Fruit fly (Drosophila melanogaster) whole organism, embryonic: ENCODE measurements around the gene Jhbp1.
A peak's percentile ranks its signal among the peaks of the same experiment; 100 is the strongest.

Source experiments
- Antp ChIP-seq: fragments of 200-800 bp; sonication (Bioruptor generic); optimal IDR thresholded peaks from 3 replicates; lab custom pipeline; 2016; ENCODE audit warnings: missing biosample characterization, missing genetic modification characterization
- Atf3 ChIP-seq: fragments of 200-800 bp; sonication (Bioruptor generic); optimal IDR thresholded peaks from 3 replicates; lab custom pipeline; 2016; ENCODE audit warnings: missing biosample characterization, missing genetic modification characterization
- B-H1 ChIP-seq: fragments of 200-800 bp; sonication (Bioruptor generic); IDR thresholded peaks from 3 replicates; pipeline ENCODE4 v1.3.6; 2022; ENCODE audit warnings: missing biosample characterization, missing genetic modification characterization
- BEAF-32 ChIP-seq: fragments of 200-800 bp; sonication (Bioruptor generic); optimal IDR thresholded peaks from 3 replicates; lab custom pipeline; 2017; ENCODE audit warnings: missing biosample characterization, missing genetic modification characterization, mild to moderate bottlenecking, moderate library complexity, missing genetic modification reagents
- CG10267 ChIP-seq: fragments of 200-800 bp; sonication (Bioruptor generic); optimal IDR thresholded peaks from 2 replicates; lab custom pipeline; 2018; ENCODE audit warnings: missing biosample characterization, mild to moderate bottlenecking, missing genetic modification characterization, moderate library complexity
- CG10274 ChIP-seq: fragments of 200-800 bp; sonication (Bioruptor generic); optimal IDR thresholded peaks from 3 replicates; lab custom pipeline; 2017; ENCODE audit warnings: missing biosample characterization, mild to moderate bottlenecking, missing genetic modification characterization
- CG11085 ChIP-seq: fragments of 200-800 bp; sonication (Bioruptor generic); IDR thresholded peaks from 2 replicates; pipeline ENCODE4 v1.3.6; 2022; ENCODE audit warnings: missing biosample characterization, missing genetic modification characterization
- CG13624 ChIP-seq: fragments of 200-800 bp; sonication (Bioruptor generic); optimal IDR thresholded peaks from 2 replicates; lab custom pipeline; 2016; ENCODE audit warnings: missing biosample characterization, missing genetic modification characterization
- CG1529 ChIP-seq: fragments of 200-800 bp; sonication (Bioruptor generic); optimal IDR thresholded peaks from 3 replicates; lab custom pipeline; 2018; ENCODE audit warnings: missing biosample characterization, missing genetic modification characterization
- CG15696 ChIP-seq: fragments of 200-800 bp; sonication (Bioruptor generic); optimal IDR thresholded peaks from 2 replicates; lab custom pipeline; 2019; ENCODE audit warnings: missing biosample characterization, mild to moderate bottlenecking, missing genetic modification characterization, moderate library complexity
- CG3065 ChIP-seq: fragments of 200-800 bp; sonication (Bioruptor generic); optimal IDR thresholded peaks from 2 replicates; lab custom pipeline; 2016; ENCODE audit warnings: missing biosample characterization, missing genetic modification characterization
- CG31365 ChIP-seq: fragments of 200-800 bp; sonication (Bioruptor generic); optimal IDR thresholded peaks from 2 replicates; lab custom pipeline; 2018; ENCODE audit warnings: missing biosample characterization, mild to moderate bottlenecking, missing genetic modification characterization
- CG32772 ChIP-seq: fragments of 200-800 bp; sonication (Bioruptor generic); IDR thresholded peaks from 2 replicates; pipeline ENCODE4 v1.3.6; 2022; ENCODE audit warnings: missing biosample characterization, missing genetic modification characterization
- CG34422 ChIP-seq: fragments of 200-800 bp; sonication (Bioruptor generic); IDR thresholded peaks from 3 replicates; pipeline ENCODE4 v1.3.6; 2022; ENCODE audit warnings: missing biosample characterization, missing genetic modification characterization
- CG3838 ChIP-seq: fragments of 200-800 bp; sonication (Bioruptor generic); optimal IDR thresholded peaks from 3 replicates; lab custom pipeline; 2016; ENCODE audit warnings: missing biosample characterization, missing genetic modification characterization
- CG4360 ChIP-seq: fragments of 200-800 bp; sonication (Bioruptor generic); IDR thresholded peaks from 2 replicates; pipeline ENCODE4 v1.3.6; 2022; ENCODE audit warnings: missing biosample characterization, missing genetic modification characterization
- CG7839 ChIP-seq: fragments of 200-800 bp; sonication (Bioruptor generic); optimal IDR thresholded peaks from 3 replicates; lab custom pipeline; 2018; ENCODE audit warnings: missing biosample characterization, mild to moderate bottlenecking, missing genetic modification characterization, moderate library complexity
- CG8359 ChIP-seq: fragments of 200-800 bp; sonication (Bioruptor generic); optimal IDR thresholded peaks from 2 replicates; lab custom pipeline; 2017; ENCODE audit warnings: missing biosample characterization, mild to moderate bottlenecking, missing genetic modification characterization, borderline replicate concordance
- D ChIP-seq, 2 experiments: fragments of 200-800 bp in 1 of 2; fragments of >200 bp in 1 of 2; sonication (Bioruptor generic) in 1 of 2; optimal IDR thresholded peaks; 2 replicates in 1 of 2; 3 replicates in 1 of 2; lab custom pipeline; 2017; ENCODE audit warnings: mild to moderate bottlenecking in 1 of 2, missing biosample characterization in 1 of 2, missing genetic modification characterization in 1 of 2, missing genetic modification reagents in 1 of 2
- Dip2 ChIP-seq: fragments of 200-800 bp; sonication (Bioruptor generic); IDR thresholded peaks from 2 replicates; pipeline ENCODE4 v1.3.6; 2022; ENCODE audit warnings: missing biosample characterization, missing genetic modification characterization
- Dp ChIP-seq: fragments of 200-800 bp; sonication (Bioruptor generic); optimal IDR thresholded peaks from 2 replicates; lab custom pipeline; 2018; ENCODE audit warnings: missing biosample characterization, mild to moderate bottlenecking, missing genetic modification characterization, moderate library complexity
- Dref ChIP-seq: fragments of 200-800 bp; sonication (Bioruptor generic); IDR thresholded peaks from 2 replicates; pipeline ENCODE4 v1.3.6; 2022; ENCODE audit warnings: missing biosample characterization, missing genetic modification characterization
- ERR ChIP-seq: fragments of 200-800 bp; sonication (Bioruptor generic); optimal IDR thresholded peaks from 2 replicates; lab custom pipeline; 2016; ENCODE audit warnings: missing biosample characterization, missing genetic modification characterization
- HHEX ChIP-seq: fragments of 200-800 bp; sonication (Bioruptor generic); optimal IDR thresholded peaks from 3 replicates; lab custom pipeline; 2017; ENCODE audit warnings: missing biosample characterization, mild to moderate bottlenecking, missing genetic modification characterization, missing genetic modification reagents
- HmgZ ChIP-seq: fragments of 200-800 bp; sonication (Bioruptor generic); optimal IDR thresholded peaks from 2 replicates; lab custom pipeline; 2018; ENCODE audit warnings: missing biosample characterization, mild to moderate bottlenecking, missing genetic modification characterization
- Myb ChIP-seq: fragments of 200-800 bp; sonication (Bioruptor generic); optimal IDR thresholded peaks from 2 replicates; lab custom pipeline; 2016; ENCODE audit warnings: missing biosample characterization, missing genetic modification characterization
- NC2α ChIP-seq: fragments of 200-800 bp; sonication (Bioruptor generic); optimal IDR thresholded peaks from 2 replicates; lab custom pipeline; 2016; ENCODE audit warnings: missing biosample characterization, missing genetic modification characterization
- Nf-YA ChIP-seq: fragments of 200-800 bp; sonication (Bioruptor generic); IDR thresholded peaks from 2 replicates; pipeline ENCODE4 v1.3.6; 2022; ENCODE audit warnings: missing biosample characterization, missing genetic modification characterization
- Pdp1 ChIP-seq, 2 experiments: fragments of 200-800 bp; sonication (Bioruptor generic); optimal IDR thresholded peaks; 3 replicates each; lab custom pipeline; 2016; ENCODE audit warnings: missing biosample characterization in 2 of 2, missing genetic modification characterization in 2 of 2, mild to moderate bottlenecking in 1 of 2, moderate library complexity in 1 of 2
- Rx ChIP-seq: fragments of 200-800 bp; sonication (Bioruptor generic); IDR thresholded peaks from 2 replicates; pipeline ENCODE4 v1.3.6; 2022; ENCODE audit warnings: missing biosample characterization, missing genetic modification characterization
- Side ChIP-seq: fragments of 200-800 bp; sonication (Bioruptor generic); optimal IDR thresholded peaks from 2 replicates; lab custom pipeline; 2016; ENCODE audit warnings: missing biosample characterization, missing genetic modification characterization
- Sox102F ChIP-seq: fragments of 200-800 bp; sonication (Bioruptor generic); optimal IDR thresholded peaks from 2 replicates; lab custom pipeline; 2018; ENCODE audit warnings: missing biosample characterization, mild to moderate bottlenecking, missing genetic modification characterization, moderate library complexity
- Spps ChIP-seq: fragments of 200-800 bp; sonication (Bioruptor generic); optimal IDR thresholded peaks from 2 replicates; lab custom pipeline; 2018; ENCODE audit warnings: missing biosample characterization, mild to moderate bottlenecking, missing genetic modification characterization
- Xrp1 ChIP-seq: fragments of 200-800 bp; sonication (Bioruptor generic); IDR thresholded peaks from 2 replicates; pipeline ENCODE4 v1.3.6; 2022; ENCODE audit warnings: missing biosample characterization, missing genetic modification characterization
- bab2 ChIP-seq: fragments of 200-800 bp; sonication (Bioruptor generic); optimal IDR thresholded peaks from 2 replicates; lab custom pipeline; 2016; ENCODE audit warnings: missing biosample characterization, missing genetic modification characterization
- br ChIP-seq: fragments of >200 bp; optimal IDR thresholded peaks from 2 replicates; lab custom pipeline; 2017
- crp ChIP-seq, 2 experiments: fragments of 200-800 bp; sonication (Bioruptor generic); optimal IDR thresholded peaks; 2 replicates in 1 of 2; 3 replicates in 1 of 2; lab custom pipeline; 2017; ENCODE audit warnings: missing biosample characterization in 2 of 2, missing genetic modification characterization in 2 of 2, mild to moderate bottlenecking in 1 of 2, moderate library complexity in 1 of 2
- cwo ChIP-seq: fragments of 200-800 bp; sonication (Bioruptor generic); optimal IDR thresholded peaks from 3 replicates; lab custom pipeline; 2017; ENCODE audit warnings: missing biosample characterization, missing genetic modification characterization, mild to moderate bottlenecking, moderate library complexity, missing genetic modification reagents
- dimm ChIP-seq: fragments of 200-800 bp; sonication (Bioruptor generic); IDR thresholded peaks from 2 replicates; pipeline ENCODE4 v1.3.6; 2022; ENCODE audit warnings: missing biosample characterization, missing genetic modification characterization
- esg ChIP-seq: fragments of 200-800 bp; sonication (Bioruptor generic); conservative IDR thresholded peaks from 2 replicates; pipeline ENCODE4 v1.3.6; 2022; ENCODE audit warnings: missing biosample characterization, missing genetic modification characterization
- fru ChIP-seq: fragments of >200 bp; optimal IDR thresholded peaks from 2 replicates; lab custom pipeline; 2017
- gcm2 ChIP-seq: fragments of 200-800 bp; sonication (Bioruptor generic); optimal IDR thresholded peaks from 2 replicates; lab custom pipeline; 2016; ENCODE audit warnings: missing biosample characterization, missing genetic modification characterization
- gsb-n ChIP-seq: fragments of 200-800 bp; sonication (Bioruptor generic); optimal IDR thresholded peaks from 3 replicates; lab custom pipeline; 2018; ENCODE audit warnings: missing biosample characterization, mild to moderate bottlenecking, missing genetic modification characterization
- hbn ChIP-seq: fragments of 200-800 bp; sonication (Bioruptor generic); IDR thresholded peaks from 2 replicates; pipeline ENCODE4 v1.3.6; 2022; ENCODE audit warnings: missing biosample characterization, missing genetic modification characterization; ENCODE audit not compliant: partially characterized antibody
- inv ChIP-seq: fragments of 200-800 bp; sonication (Bioruptor generic); IDR thresholded peaks from 2 replicates; pipeline ENCODE4 v1.3.6; 2022; ENCODE audit warnings: missing biosample characterization, missing genetic modification characterization; ENCODE audit not compliant: partially characterized antibody
- lilli ChIP-seq: fragments of 200-800 bp; sonication (Bioruptor generic); optimal IDR thresholded peaks from 3 replicates; lab custom pipeline; 2016; ENCODE audit warnings: missing biosample characterization, missing genetic modification characterization
- lmd ChIP-seq: fragments of 200-800 bp; sonication (Bioruptor generic); IDR thresholded peaks from 2 replicates; pipeline ENCODE4 v1.3.6; 2022; ENCODE audit warnings: missing biosample characterization, missing genetic modification characterization
- slou ChIP-seq: fragments of 200-800 bp; sonication (Bioruptor generic); optimal IDR thresholded peaks from 3 replicates; lab custom pipeline; 2016; ENCODE audit warnings: missing biosample characterization, missing genetic modification characterization
- tio ChIP-seq: fragments of 200-800 bp; sonication (Bioruptor generic); optimal IDR thresholded peaks from 2 replicates; lab custom pipeline; 2017; ENCODE audit warnings: missing biosample characterization, missing genetic modification characterization, inconsistent platforms
- tna ChIP-seq: fragments of 200-800 bp; sonication (Bioruptor generic); IDR thresholded peaks from 2 replicates; pipeline ENCODE4 v1.3.6; 2022; ENCODE audit warnings: missing biosample characterization, missing genetic modification characterization; ENCODE audit not compliant: partially characterized antibody
- toy ChIP-seq: fragments of 200-800 bp; sonication (Bioruptor generic); IDR thresholded peaks from 2 replicates; pipeline ENCODE4 v1.3.6; 2022; ENCODE audit warnings: missing biosample characterization, missing genetic modification characterization

Gene Jhbp1

dm6 chr3R:5010153-5010552 lies 44.9 kb downstream of the Jhbp1 start (continued):
- peak; percentile 85 for TF ChIP-seq CG13624 (GFP tag; lab: Kevin White, UChicago)
- TF ChIP-seq NC2α (GFP tag; lab: Kevin White, UChicago), result peak; percentile 69
- TF ChIP-seq B-H1 (GFP tag; lab: Robert Waterston, UW), result peak; percentile 84
- TF ChIP-seq hbn (GFP tag; lab: Robert Waterston, UW), result no peak
- peak; percentile 65 for TF ChIP-seq CG11085 (GFP tag; lab: Robert Waterston, UW)
- TF ChIP-seq CG1529, result peak; percentile 89
- peak; percentile 94 for TF ChIP-seq Xrp1 (GFP tag; lab: Robert Waterston, UW)
- peak; percentile 55; the same call in 1 of the 2 replicates for TF ChIP-seq toy (GFP tag; lab: Robert Waterston, UW)
- no peak for TF ChIP-seq Dp (GFP tag; lab: Kevin White, UChicago)
- peak; percentile 85 for TF ChIP-seq lilli
- TF ChIP-seq CG4360 (GFP tag; lab: Robert Waterston, UW), result peak; percentile 67
- TF ChIP-seq CG3065, result peak; percentile 78
- TF ChIP-seq inv (GFP tag; lab: Robert Waterston, UW), result no peak
- peak; percentile 88 for TF ChIP-seq gsb-n (tag; lab: Kevin White, UChicago)
- no peak for TF ChIP-seq D (optimal IDR thresholded peaks at IDR 0.05; lab: Kevin White, UChicago)
- TF ChIP-seq D (GFP tag; optimal IDR thresholded peaks at IDR 0.05; lab: Kevin White, UChicago), result peak; percentile 91
- no peak for TF ChIP-seq fru (lab: Kevin White, UChicago)
- no peak for TF ChIP-seq BEAF-32
- TF ChIP-seq Antp (GFP tag; lab: Kevin White, UChicago), result peak; percentile 88
- TF ChIP-seq Atf3, result peak; percentile 72
- no peak for TF ChIP-seq tna
- peak; percentile 94 for TF ChIP-seq CG7839 (tag; lab: Kevin White, UChicago)
- peak; percentile 83 for TF ChIP-seq dimm (GFP tag; lab: Robert Waterston, UW)
- peak; percentile 87 to 88 for TF ChIP-seq Pdp1 (GFP tag; optimal IDR thresholded peaks at IDR 0.05; lab: Kevin White, UChicago)
- peak; percentile 90 for TF ChIP-seq esg (GFP tag; lab: Robert Waterston, UW)
- peak; percentile 67 for TF ChIP-seq ERR (GFP tag; lab: Kevin White, UChicago)
- peak; percentile 59 for TF ChIP-seq CG31365 (tag; lab: Kevin White, UChicago)
- TF ChIP-seq Spps (tag; lab: Kevin White, UChicago), result peak; percentile 82
- peak; percentile 80 for TF ChIP-seq Myb
- peak; percentile 75 for TF ChIP-seq HmgZ
- peak; percentile 92 for TF ChIP-seq lmd (GFP tag; lab: Robert Waterston, UW)
- TF ChIP-seq br (lab: Kevin White, UChicago), result no peak
- peak; percentile 81 for TF ChIP-seq Nf-YA (GFP tag; lab: Robert Waterston, UW)
- peak; percentile 86 for TF ChIP-seq bab2 (GFP tag; lab: Kevin White, UChicago)
- TF ChIP-seq CG32772 (GFP tag; lab: Robert Waterston, UW), result peak; percentile 89
- peak; percentile 84 for TF ChIP-seq CG10267 (tag; lab: Kevin White, UChicago)
- TF ChIP-seq cwo, result peak; percentile 77
- peak; percentile 92 for TF ChIP-seq CG34422 (GFP tag; lab: Robert Waterston, UW)
- peak; percentile 59 for TF ChIP-seq CG15696 (tag; lab: Kevin White, UChicago)
- TF ChIP-seq CG10274 (GFP tag; lab: Kevin White, UChicago), result peak; percentile 73
- peak; percentile 78 for TF ChIP-seq slou (GFP tag; lab: Kevin White, UChicago)
- TF ChIP-seq Dip2, result no peak
- TF ChIP-seq CG8359 (GFP tag; lab: Kevin White, UChicago), result peak; percentile 82
- TF ChIP-seq HHEX (GFP tag; lab: Kevin White, UChicago), result peak; percentile 87
- peak; percentile 86 for TF ChIP-seq gcm2
- peak; percentile 95 for TF ChIP-seq Sox102F (GFP tag; lab: Kevin White, UChicago)
- TF ChIP-seq Dref (GFP tag; lab: Robert Waterston, UW), result no peak
- peak; percentile 86 for TF ChIP-seq tio (GFP tag; lab: Kevin White, UChicago)
- TF ChIP-seq CG3838 (GFP tag; lab: Kevin White, UChicago), result peak; percentile 67
- TF ChIP-seq Rx, result peak; percentile 77
- TF ChIP-seq Side (GFP tag; lab: Kevin White, UChicago), result peak; percentile 83
- peak in 1 of 2 experiments; percentile 52 for TF ChIP-seq crp (GFP tag; optimal IDR thresholded peaks at IDR 0.05; lab: Kevin White, UChicago)
